Fruit fly (Drosophila melanogaster): Measurements from ENCODE around the gene CG6726.

dm6 chr3R:23088252-23088651 is 3.3 kb upstream of the CG6726 start:
- no peak for TF ChIP-seq usp (GFP tag; optimal IDR thresholded peaks at IDR 0.05)
- TF ChIP-seq CG8478 (optimal IDR thresholded peaks at IDR 0.05), result no peak
- no peak for TF ChIP-seq psq (optimal IDR thresholded peaks at IDR 0.05)
- TF ChIP-seq pan (optimal IDR thresholded peaks at IDR 0.05), result no peak
- TF ChIP-seq EcR (GFP tag; optimal IDR thresholded peaks at IDR 0.05), result no peak
